Fruit fly (Drosophila melanogaster) S2 (cell line): ENCODE measurements around the gene CG5003.

ENCODE experiments used
- CG8478 ChIP-seq: fragments of >200 bp; optimal IDR thresholded peaks from 2 replicates; lab custom pipeline; 2018
- CTCF ChIP-seq, 2 experiments: fragments of >200 bp; optimal IDR thresholded peaks; 2 replicates each; lab custom pipeline; 2018

DNA sequence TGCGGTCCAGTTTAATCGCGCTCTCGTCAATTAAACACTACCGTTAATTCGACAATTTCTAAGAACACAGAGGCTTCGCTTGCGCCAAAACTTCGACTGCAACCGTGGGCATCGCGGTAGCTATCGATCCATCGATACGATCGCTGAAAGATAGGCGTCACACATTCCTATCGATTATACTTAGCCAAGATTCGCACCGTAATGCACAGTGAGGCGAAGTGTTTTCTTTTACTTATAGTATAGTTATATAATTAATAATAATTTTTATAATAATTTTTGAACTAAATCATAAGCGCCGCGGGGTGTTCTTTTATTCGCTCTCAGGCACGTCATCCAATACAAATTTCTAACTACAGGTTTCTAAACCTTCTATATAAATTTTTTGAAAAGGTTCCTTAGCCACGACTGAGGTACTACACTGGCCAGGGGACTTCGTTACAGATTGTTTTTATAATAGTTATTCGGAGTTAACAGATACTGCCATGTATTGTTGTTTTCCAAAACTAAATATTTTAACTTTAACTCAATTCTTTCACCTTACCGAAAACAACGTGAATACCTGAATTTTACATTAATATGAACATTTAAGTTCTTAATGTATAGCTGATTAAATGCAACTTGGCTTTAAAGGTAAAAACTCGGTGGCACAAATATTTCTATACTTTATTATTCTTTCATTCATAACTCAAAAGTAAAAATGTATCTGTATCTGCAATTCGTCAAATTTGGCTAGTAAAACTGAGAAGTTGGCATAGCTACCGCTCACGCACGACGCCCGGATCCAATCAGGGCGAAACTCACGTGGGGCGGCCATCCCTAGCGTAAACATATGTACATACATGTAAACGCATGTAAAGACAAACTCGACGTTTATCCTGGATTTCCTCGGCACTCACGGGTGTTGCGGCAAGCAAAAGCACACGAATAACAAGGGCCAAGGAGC lies 21.7 kb upstream of the CG5003 start, which contains the start of the genes NSD and BOD1:
- TF ChIP-seq CG8478 (lab: Kevin White, UChicago) (no peak), CTCF (optimal IDR thresholded peaks at IDR 0.05; lab: Kevin White, UChicago) (no peak)
